Worm (Caenorhabditis elegans) whole organism, L4 larva: ENCODE results near the gene symk-1.

Experiments
- F26F4.8 ChIP-seq: fragments of 200-800 bp; sonication (Bioruptor generic); conservative IDR thresholded peaks from 2 replicates; pipeline ENCODE4 v1.3.6; 2022; ENCODE audit warnings: missing genetic modification characterization, missing compliant biosample characterization
- F44E2.7 ChIP-seq: fragments of 200-800 bp; sonication (Bioruptor generic); IDR thresholded peaks from 2 replicates; pipeline ENCODE4 v2.1.2; 2022; ENCODE audit warnings: missing genetic modification characterization, missing compliant biosample characterization
- F49E8.2 ChIP-seq: sonication (generic microtip); optimal IDR thresholded peaks from 2 replicates; lab custom pipeline; 2016; ENCODE audit warnings: missing compliant biosample characterization, mild to moderate bottlenecking, missing genetic modification characterization, borderline replicate concordance
- R02D3.7 ChIP-seq: fragments of 150-350 bp; sonication (generic microtip); optimal IDR thresholded peaks from 3 replicates; lab custom pipeline; 2014; ENCODE audit warnings: missing biosample characterization, missing genetic modification characterization
- T20F7.1 ChIP-seq: fragments of 200-800 bp; sonication (Bioruptor generic); optimal IDR thresholded peaks from 2 replicates; lab custom pipeline; 2018; ENCODE audit warnings: mild to moderate bottlenecking, missing genetic modification characterization, missing compliant biosample characterization
- T26A8.4 ChIP-seq: fragments of 200-800 bp; sonication (Bioruptor generic); IDR thresholded peaks from 2 replicates; pipeline ENCODE4 v1.3.6; 2022; ENCODE audit warnings: missing genetic modification characterization, missing compliant biosample characterization
- Y48G9A.11 ChIP-seq: fragments of 200-800 bp; sonication (Bioruptor generic); IDR thresholded peaks from 2 replicates; pipeline ENCODE4 v1.3.6; 2022; ENCODE audit warnings: missing genetic modification reagents, missing genetic modification characterization, missing compliant biosample characterization
- Y5F2A.4 ChIP-seq: fragments of 200-800 bp; sonication (Bioruptor generic); optimal IDR thresholded peaks from 2 replicates; lab custom pipeline; 2018; ENCODE audit warnings: mild to moderate bottlenecking, missing genetic modification characterization, missing compliant biosample characterization
- Y75B8A.6 ChIP-seq: fragments of 200-800 bp; sonication (Bioruptor generic); IDR thresholded peaks from 2 replicates; pipeline ENCODE4 v1.3.6; 2022; ENCODE audit warnings: missing genetic modification reagents, missing genetic modification characterization, missing compliant biosample characterization
- ZK546.5 ChIP-seq, 2 experiments: sonication (generic microtip); optimal IDR thresholded peaks; 2 replicates each; lab custom pipeline; 2017; ENCODE audit warnings: missing biosample characterization in 2 of 2, missing genetic modification characterization in 2 of 2
- aly-2 ChIP-seq: sonication (generic microtip); optimal IDR thresholded peaks from 2 replicates; lab custom pipeline; 2018; ENCODE audit warnings: missing biosample characterization, missing genetic modification characterization
- ama-1 ChIP-seq: fragments of 150-350 bp; optimal IDR thresholded peaks from 2 replicates; lab custom pipeline; 2014; ENCODE audit warnings: inconsistent platforms, mixed read lengths
- arid-1 ChIP-seq: fragments of 200-800 bp; sonication (Bioruptor generic); conservative IDR thresholded peaks from 2 replicates; pipeline ENCODE4 v1.3.6; 2022; ENCODE audit warnings: missing genetic modification reagents, missing genetic modification characterization, missing compliant biosample characterization
- ceh-28 ChIP-seq: fragments of 150-350 bp; optimal IDR thresholded peaks from 2 replicates; lab custom pipeline; 2014; ENCODE audit warnings: missing biosample characterization, missing genetic modification reagents, missing genetic modification characterization
- ceh-32 ChIP-seq: sonication (generic microtip); optimal IDR thresholded peaks from 2 replicates; lab custom pipeline; 2016; ENCODE audit warnings: mild to moderate bottlenecking, missing genetic modification characterization, missing compliant biosample characterization; ENCODE audit not compliant: poor library complexity
- ceh-44 ChIP-seq: fragments of 200-800 bp; sonication (Bioruptor generic); IDR thresholded peaks from 2 replicates; pipeline ENCODE4 v1.3.6; 2022; ENCODE audit warnings: missing genetic modification reagents, missing genetic modification characterization, missing compliant biosample characterization
- ceh-82 ChIP-seq: sonication (generic microtip); optimal IDR thresholded peaks from 2 replicates; lab custom pipeline; 2017; ENCODE audit warnings: missing biosample characterization, missing genetic modification characterization
- ces-1 ChIP-seq: fragments of 150-350 bp; sonication (generic microtip); optimal IDR thresholded peaks from 4 replicates; lab custom pipeline; 2014; ENCODE audit warnings: missing biosample characterization, missing genetic modification reagents, missing genetic modification characterization
- daf-12 ChIP-seq: fragments of 150-350 bp; optimal IDR thresholded peaks from 2 replicates; lab custom pipeline; 2014; ENCODE audit warnings: missing biosample characterization, missing genetic modification reagents, missing genetic modification characterization
- daf-19 ChIP-seq: fragments of 200-800 bp; sonication (Bioruptor generic); conservative IDR thresholded peaks from 2 replicates; pipeline ENCODE4 v1.3.6; 2022; ENCODE audit warnings: missing genetic modification characterization, missing compliant biosample characterization
- daf-8 ChIP-seq: fragments of 200-800 bp; sonication (Bioruptor generic); IDR thresholded peaks from 2 replicates; pipeline ENCODE4 v1.3.6; 2022; ENCODE audit warnings: missing genetic modification characterization, missing compliant biosample characterization
- dmd-8 ChIP-seq: fragments of 200-800 bp; sonication (Bioruptor generic); IDR thresholded peaks from 2 replicates; pipeline ENCODE4 v1.3.6; 2022; ENCODE audit warnings: missing genetic modification characterization, missing compliant biosample characterization
- dmd-9 ChIP-seq: fragments of 200-800 bp; sonication (Bioruptor generic); IDR thresholded peaks from 2 replicates; pipeline ENCODE4 v1.3.6; 2022; ENCODE audit warnings: missing genetic modification reagents, missing genetic modification characterization, missing compliant biosample characterization
- duxl-1 ChIP-seq: sonication (generic microtip); optimal IDR thresholded peaks from 2 replicates; lab custom pipeline; 2016; ENCODE audit warnings: mild to moderate bottlenecking, missing genetic modification characterization, moderate library complexity, missing compliant biosample characterization; ENCODE audit not compliant: poor library complexity
- egl-27 ChIP-seq: sonication (generic microtip); optimal IDR thresholded peaks from 3 replicates; lab custom pipeline; 2017; ENCODE audit warnings: missing biosample characterization, missing genetic modification reagents, missing genetic modification characterization
- hif-1 ChIP-seq, 2 experiments: sonication (generic microtip); optimal IDR thresholded peaks; 2 replicates each; lab custom pipeline; 2016 to 2017; ENCODE audit warnings: missing compliant biosample characterization in 2 of 2, missing genetic modification characterization in 2 of 2, missing genetic modification reagents in 2 of 2, missing genotype in 2 of 2, mild to moderate bottlenecking in 1 of 2
- hlh-30 ChIP-seq: sonication (generic microtip); optimal IDR thresholded peaks from 2 replicates; lab custom pipeline; 2017; ENCODE audit warnings: antibody characterized with exemption, mild to moderate bottlenecking, missing genetic modification characterization, missing compliant biosample characterization; ENCODE audit not compliant: insufficient read depth
- hmg-1.1 ChIP-seq: fragments of 200-800 bp; sonication (Bioruptor generic); IDR thresholded peaks from 2 replicates; pipeline ENCODE4 v1.3.6; 2022; ENCODE audit warnings: missing genetic modification reagents, missing genetic modification characterization, missing compliant biosample characterization
- lin-1 ChIP-seq: fragments of 200-800 bp; sonication (Bioruptor generic); IDR thresholded peaks from 2 replicates; pipeline ENCODE4 v1.3.6; 2022; ENCODE audit warnings: missing genetic modification reagents, missing genetic modification characterization, missing compliant biosample characterization
- lin-15B ChIP-seq: fragments of 150-350 bp; sonication (generic microtip); optimal IDR thresholded peaks from 3 replicates; lab custom pipeline; 2014; ENCODE audit warnings: missing biosample characterization, missing genetic modification characterization
- lir-3 ChIP-seq: sonication (generic microtip); optimal IDR thresholded peaks from 2 replicates; lab custom pipeline; 2016; ENCODE audit warnings: mild to moderate bottlenecking, missing genetic modification characterization, missing compliant biosample characterization
- madf-5 ChIP-seq, 2 experiments: fragments of 200-800 bp; sonication (Bioruptor generic); IDR thresholded peaks; 2 replicates each; pipeline ENCODE4 v1.3.6; 2022; ENCODE audit warnings: missing compliant biosample characterization in 2 of 2, missing genetic modification characterization in 2 of 2
- madf-9 ChIP-seq: fragments of 200-800 bp; sonication (Bioruptor generic); conservative IDR thresholded peaks from 2 replicates; pipeline ENCODE4 v1.3.6; 2022; ENCODE audit warnings: missing genetic modification reagents, missing genetic modification characterization, missing compliant biosample characterization
- mdt-29 ChIP-seq: fragments of 200-800 bp; sonication (Bioruptor generic); IDR thresholded peaks from 2 replicates; pipeline ENCODE4 v1.3.6; 2022; ENCODE audit warnings: missing genetic modification reagents, missing genetic modification characterization, missing compliant biosample characterization
- mep-1 ChIP-seq: fragments of 150-350 bp; sonication (generic microtip); optimal IDR thresholded peaks from 3 replicates; lab custom pipeline; 2014; ENCODE audit warnings: missing biosample characterization, missing genetic modification characterization
- nhr-10 ChIP-seq: fragments of 150-350 bp; optimal IDR thresholded peaks from 2 replicates; lab custom pipeline; 2014; ENCODE audit warnings: missing biosample characterization, missing genetic modification characterization
- nhr-11 ChIP-seq: fragments of 150-350 bp; optimal IDR thresholded peaks from 2 replicates; lab custom pipeline; 2014; ENCODE audit warnings: missing biosample characterization, missing genetic modification characterization
- nhr-111 ChIP-seq: fragments of 200-800 bp; sonication (Bioruptor generic); optimal IDR thresholded peaks from 2 replicates; lab custom pipeline; 2018; ENCODE audit warnings: mild to moderate bottlenecking, missing genetic modification characterization, missing compliant biosample characterization
- nhr-237 ChIP-seq: sonication (generic microtip); optimal IDR thresholded peaks from 2 replicates; lab custom pipeline; 2017; ENCODE audit warnings: missing biosample characterization, missing genetic modification characterization
- nhr-28 ChIP-seq: fragments of 150-350 bp; optimal IDR thresholded peaks from 2 replicates; lab custom pipeline; 2014; ENCODE audit warnings: missing biosample characterization, missing genetic modification characterization
- pqm-1 ChIP-seq: sonication (generic microtip); optimal IDR thresholded peaks from 2 replicates; lab custom pipeline; 2017; ENCODE audit warnings: missing biosample characterization, missing genetic modification characterization
- sdz-12 ChIP-seq: fragments of 200-800 bp; sonication (Bioruptor generic); optimal IDR thresholded peaks from 2 replicates; lab custom pipeline; 2018; ENCODE audit warnings: mild to moderate bottlenecking, missing genetic modification characterization, missing compliant biosample characterization
- skn-1 ChIP-seq: fragments of 150-350 bp; optimal IDR thresholded peaks from 2 replicates; lab custom pipeline; 2014; ENCODE audit warnings: missing biosample characterization, missing genetic modification characterization
- snpc-1.2 ChIP-seq: fragments of 200-800 bp; sonication (Bioruptor generic); IDR thresholded peaks from 2 replicates; pipeline ENCODE4 v1.3.6; 2022; ENCODE audit warnings: missing genetic modification reagents, missing genetic modification characterization, missing compliant biosample characterization
- snpc-4 ChIP-seq: fragments of 150-350 bp; optimal IDR thresholded peaks from 2 replicates; lab custom pipeline; 2014; ENCODE audit warnings: missing biosample characterization, missing genetic modification characterization
- spr-3 ChIP-seq: fragments of 200-800 bp; sonication (Bioruptor generic); optimal IDR thresholded peaks from 2 replicates; lab custom pipeline; 2018; ENCODE audit warnings: mild to moderate bottlenecking, missing genetic modification characterization, missing compliant biosample characterization
- tag-97 ChIP-seq: fragments of 200-800 bp; sonication (Bioruptor generic); IDR thresholded peaks from 2 replicates; pipeline ENCODE4 v1.3.6; 2022; ENCODE audit warnings: missing genetic modification characterization, missing compliant biosample characterization
- unc-130 ChIP-seq: sonication (generic microtip); optimal IDR thresholded peaks from 2 replicates; lab custom pipeline; 2016; ENCODE audit warnings: missing genetic modification reagents, missing genetic modification characterization, missing compliant biosample characterization
- zag-1 ChIP-seq: fragments of 150-350 bp; optimal IDR thresholded peaks from 2 replicates; lab custom pipeline; 2014; ENCODE audit warnings: missing biosample characterization, missing genetic modification characterization
- zfp-2 ChIP-seq: sonication (generic microtip); optimal IDR thresholded peaks from 2 replicates; lab custom pipeline; 2016; ENCODE audit warnings: mild to moderate bottlenecking, missing genetic modification characterization, missing compliant biosample characterization
- zfp-3 ChIP-seq: fragments of 200-800 bp; sonication (Bioruptor generic); conservative IDR thresholded peaks from 2 replicates; pipeline ENCODE4 v1.3.6; 2022; ENCODE audit warnings: missing genetic modification reagents, missing genetic modification characterization, missing compliant biosample characterization
- ztf-7 ChIP-seq: fragments of 150-350 bp; optimal IDR thresholded peaks from 2 replicates; lab custom pipeline; 2014; ENCODE audit warnings: missing biosample characterization, missing genetic modification characterization

The symk-1 gene

ce11 chrV:8606099-8606696 is 36.1 kb downstream of the symk-1 start, which contains the start of gene vps-60 (continued):
- TF ChIP-seq T26A8.4 (GFP tag; lab: Robert Waterston, UW) (peak; percentile 85), lir-3 (tag; lab: Kevin White, UChicago) (no peak), skn-1 (tag; lab: Kevin White, UChicago) (no peak), duxl-1 (no peak), Y48G9A.11 (GFP tag; lab: Robert Waterston, UW) (peak; percentile 54; the same call in 1 of the 2 replicates), F26F4.8 (GFP tag; lab: Robert Waterston, UW) (no peak), arid-1 (GFP tag; lab: Robert Waterston, UW) (peak; percentile 85), lin-15B (tag; lab: Kevin White, UChicago) (no peak), Y75B8A.6 (GFP tag; lab: Robert Waterston, UW) (no peak), ZK546.5 (tag; optimal IDR thresholded peaks at IDR 0.05; lab: Kevin White, UChicago) (no peak), T20F7.1 (GFP tag; lab: Kevin White, UChicago) (peak; percentile 84), mdt-29 (GFP tag; lab: Robert Waterston, UW) (no peak), hif-1 (tag; optimal IDR thresholded peaks at IDR 0.05; lab: Kevin White, UChicago) (peak; percentile 37 to 88), mep-1 (peak; percentile 95), dmd-9 (GFP tag; lab: Robert Waterston, UW) (no peak), snpc-1.2 (no peak), R02D3.7 (tag; lab: Kevin White, UChicago) (no peak), F49E8.2 (tag; lab: Kevin White, UChicago) (no peak), F44E2.7 (no peak), unc-130 (GFP tag; lab: Kevin White, UChicago) (peak; percentile 79), nhr-111 (GFP tag; lab: Kevin White, UChicago) (no peak), madf-9 (peak; percentile 91), nhr-237 (tag; lab: Kevin White, UChicago) (no peak), pqm-1 (peak; percentile 23), ceh-82 (no peak), spr-3 (no peak), daf-19 (GFP tag; lab: Robert Waterston, UW) (no peak), ceh-28 (tag; lab: Kevin White, UChicago) (peak; percentile 33), snpc-4 (tag; lab: Kevin White, UChicago) (peak; percentile 18), nhr-11 (tag; lab: Kevin White, UChicago) (peak; percentile 93), daf-12 (tag; lab: Kevin White, UChicago) (no peak), sdz-12 (GFP tag; lab: Kevin White, UChicago) (peak; percentile 30), ama-1 (lab: Kevin White, UChicago) (peak; percentile 50), Y5F2A.4 (GFP tag; lab: Kevin White, UChicago) (no peak), zag-1 (tag; lab: Kevin White, UChicago) (no peak), nhr-28 (tag; lab: Kevin White, UChicago) (peak; percentile 82), egl-27 (tag; lab: Kevin White, UChicago) (no peak), zfp-3 (GFP tag; lab: Robert Waterston, UW) (peak; percentile 55; the same call in 1 of the 2 replicates), hlh-30 (tag; lab: Kevin White, UChicago) (peak; percentile 93), daf-8 (GFP tag; lab: Robert Waterston, UW) (no peak), ceh-32 (tag; lab: Kevin White, UChicago) (no peak), ceh-44 (no peak), nhr-10 (tag; lab: Kevin White, UChicago) (peak; percentile 86), hmg-1.1 (GFP tag; lab: Robert Waterston, UW) (peak; percentile 92), madf-5 (GFP tag; IDR thresholded peaks at IDR 0.05; lab: Robert Waterston, UW) (no peak), tag-97 (no peak), ces-1 (GFP tag; lab: Kevin White, UChicago) (peak; percentile 35), lin-1 (GFP tag; lab: Robert Waterston, UW) (peak; percentile 64), zfp-2 (tag; lab: Kevin White, UChicago) (peak; percentile 70), ztf-7 (tag; lab: Kevin White, UChicago) (peak; percentile 49), dmd-8 (no peak), aly-2 (tag; lab: Kevin White, UChicago) (no peak)
